Worm (Caenorhabditis elegans) whole organism, young adult: ENCODE data around the gene toc-1.
A peak's percentile ranks its signal among the peaks of the same experiment; 100 is the strongest.

ENCODE experiments used
- B0019.2 ChIP-seq: fragments of 200-800 bp; sonication (Bioruptor generic); conservative IDR thresholded peaks from 2 replicates; pipeline ENCODE4 v1.3.6; 2022; ENCODE audit warnings: missing genetic modification reagents, missing genetic modification characterization, missing compliant biosample characterization
- B0035.1 ChIP-seq: sonication (generic microtip); optimal IDR thresholded peaks from 2 replicates; lab custom pipeline; 2016; ENCODE audit warnings: missing genetic modification characterization, mild to moderate bottlenecking, missing compliant biosample characterization, missing genotype, missing genetic modification reagents
- B0261.1 ChIP-seq: sonication (generic microtip); optimal IDR thresholded peaks from 2 replicates; lab custom pipeline; 2016; ENCODE audit warnings: mild to moderate bottlenecking, missing genetic modification characterization, moderate library complexity, missing compliant biosample characterization
- F10E7.11 ChIP-seq: sonication (generic microtip); optimal IDR thresholded peaks from 2 replicates; lab custom pipeline; 2017; ENCODE audit warnings: mild to moderate bottlenecking, missing genetic modification characterization, moderate library complexity, missing compliant biosample characterization
- F22D6.2 ChIP-seq: sonication (generic microtip); optimal IDR thresholded peaks from 2 replicates; lab custom pipeline; 2016; ENCODE audit warnings: mild to moderate bottlenecking, missing genetic modification characterization, missing compliant biosample characterization
- F37B4.10 ChIP-seq: fragments of 200-800 bp; sonication (Bioruptor generic); IDR thresholded peaks from 2 replicates; pipeline ENCODE4 v1.3.6; 2022; ENCODE audit warnings: missing genetic modification characterization, missing compliant biosample characterization
- F49E8.2 ChIP-seq: sonication (generic microtip); optimal IDR thresholded peaks from 3 replicates; lab custom pipeline; 2017; ENCODE audit warnings: missing genetic modification characterization, mild to moderate bottlenecking, missing compliant biosample characterization, antibody characterized with exemption, moderate library complexity; ENCODE audit not compliant: insufficient read depth
- F52B5.7 ChIP-seq: sonication (generic microtip); optimal IDR thresholded peaks from 2 replicates; lab custom pipeline; 2016; ENCODE audit warnings: mild to moderate bottlenecking, missing genetic modification characterization, missing compliant biosample characterization
- F55B11.4 ChIP-seq: sonication (generic microtip); optimal IDR thresholded peaks from 2 replicates; lab custom pipeline; 2016; ENCODE audit warnings: missing compliant biosample characterization, missing genetic modification characterization, borderline replicate concordance; ENCODE audit not compliant: insufficient read depth
- Y79H2A.3 ChIP-seq: fragments of 200-800 bp; sonication (Bioruptor generic); conservative IDR thresholded peaks from 2 replicates; pipeline ENCODE4 v1.3.6; 2022; ENCODE audit warnings: missing genetic modification reagents, missing genetic modification characterization, missing compliant biosample characterization
- ama-1 ChIP-seq, 3 experiments: fragments of 150-350 bp in 1 of 3; sonication (generic microtip) in 2 of 3; optimal IDR thresholded peaks; 2 replicates each; lab custom pipeline; 2014 to 2018; ENCODE audit warnings: missing biosample characterization in 2 of 3, missing genetic modification characterization in 2 of 3, missing genetic modification reagents in 2 of 3
- aptf-3 ChIP-seq: fragments of 200-800 bp; sonication (Bioruptor generic); IDR thresholded peaks from 2 replicates; pipeline ENCODE4 v1.3.6; 2022; ENCODE audit warnings: missing genetic modification characterization, missing compliant biosample characterization
- athp-1 ChIP-seq: sonication (generic microtip); optimal IDR thresholded peaks from 2 replicates; lab custom pipeline; 2017; ENCODE audit warnings: mild to moderate bottlenecking, missing genetic modification characterization, missing compliant biosample characterization
- attf-6 ChIP-seq: fragments of 200-800 bp; sonication (Bioruptor generic); IDR thresholded peaks from 2 replicates; pipeline ENCODE4 v1.3.6; 2022; ENCODE audit warnings: missing genetic modification reagents, missing genetic modification characterization, missing compliant biosample characterization
- ccch-3 ChIP-seq: fragments of 200-800 bp; sonication (Bioruptor generic); optimal IDR thresholded peaks from 2 replicates; lab custom pipeline; 2018; ENCODE audit warnings: mild to moderate bottlenecking, missing genetic modification characterization, missing compliant biosample characterization
- cebp-1 ChIP-seq, 2 experiments: fragments of 200-800 bp in 1 of 2; sonication (Bioruptor generic) in 1 of 2; sonication (generic microtip) in 1 of 2; IDR thresholded peaks in 1 of 2; optimal IDR thresholded peaks in 1 of 2; 2 replicates each; pipeline versions ENCODE4 v1.3.6 to Lab custom; 2017 to 2022; ENCODE audit warnings: missing compliant biosample characterization in 2 of 2, missing genetic modification characterization in 2 of 2, mild to moderate bottlenecking in 1 of 2, missing genetic modification reagents in 1 of 2, moderate library complexity in 1 of 2
- cebp-2 ChIP-seq: fragments of 200-800 bp; sonication (Bioruptor generic); IDR thresholded peaks from 2 replicates; pipeline ENCODE4 v1.3.6; 2022; ENCODE audit warnings: missing genetic modification characterization, missing compliant biosample characterization
- ceh-100 ChIP-seq: fragments of 200-800 bp; sonication (Bioruptor generic); IDR thresholded peaks from 2 replicates; pipeline ENCODE4 v1.3.6; 2022; ENCODE audit warnings: missing genetic modification reagents, missing genetic modification characterization, missing compliant biosample characterization
- ceh-40 ChIP-seq: fragments of 200-800 bp; sonication (Bioruptor generic); IDR thresholded peaks from 2 replicates; pipeline ENCODE4 v1.3.6; 2022; ENCODE audit warnings: missing genetic modification characterization, missing compliant biosample characterization
- gei-17 ChIP-seq: fragments of 200-800 bp; sonication (Bioruptor generic); optimal IDR thresholded peaks from 2 replicates; lab custom pipeline; 2018; ENCODE audit warnings: mild to moderate bottlenecking, missing genetic modification characterization, missing compliant biosample characterization
- hmg-1.2 ChIP-seq: fragments of 200-800 bp; sonication (Bioruptor generic); IDR thresholded peaks from 2 replicates; pipeline ENCODE4 v1.3.6; 2022; ENCODE audit warnings: missing genetic modification reagents, missing genetic modification characterization, missing compliant biosample characterization
- let-607 ChIP-seq, 2 experiments: fragments of 200-800 bp in 1 of 2; sonication (Bioruptor generic) in 1 of 2; sonication (generic microtip) in 1 of 2; optimal IDR thresholded peaks; 2 replicates each; lab custom pipeline; 2016 to 2018; ENCODE audit warnings: mild to moderate bottlenecking in 2 of 2, missing compliant biosample characterization in 2 of 2, missing genetic modification characterization in 2 of 2, moderate library complexity in 2 of 2, missing genotype in 1 of 2
- lin-26 ChIP-seq: fragments of 200-800 bp; sonication (Bioruptor generic); IDR thresholded peaks from 2 replicates; pipeline ENCODE4 v1.3.6; 2022; ENCODE audit warnings: missing genetic modification reagents, missing genetic modification characterization, missing compliant biosample characterization
- lin-35 ChIP-seq, 3 experiments: fragments of 150-350 bp in 2 of 3; sonication (generic microtip) in 1 of 3; optimal IDR thresholded peaks; 2 replicates each; lab custom pipeline; 2014 to 2018; ENCODE audit warnings: missing biosample characterization in 3 of 3, missing genetic modification characterization in 3 of 3, missing genetic modification reagents in 3 of 3
- lin-40 ChIP-seq: sonication (generic microtip); optimal IDR thresholded peaks from 2 replicates; lab custom pipeline; 2016; ENCODE audit warnings: missing genetic modification characterization, mild to moderate bottlenecking, missing compliant biosample characterization, missing genotype, missing genetic modification reagents
- lin-54 ChIP-seq: fragments of 200-800 bp; sonication (Bioruptor generic); optimal IDR thresholded peaks from 2 replicates; lab custom pipeline; 2018; ENCODE audit warnings: mild to moderate bottlenecking, missing genetic modification characterization, missing compliant biosample characterization
- lsl-1 ChIP-seq: fragments of 200-800 bp; sonication (Bioruptor generic); optimal IDR thresholded peaks from 2 replicates; lab custom pipeline; 2018; ENCODE audit warnings: mild to moderate bottlenecking, missing genetic modification characterization, moderate library complexity, missing compliant biosample characterization
- madf-3 ChIP-seq: fragments of 200-800 bp; sonication (Bioruptor generic); IDR thresholded peaks from 2 replicates; pipeline ENCODE4 v1.3.6; 2022; ENCODE audit warnings: missing genetic modification reagents, missing genetic modification characterization, missing compliant biosample characterization
- madf-6 ChIP-seq: fragments of 200-800 bp; sonication (Bioruptor generic); IDR thresholded peaks from 2 replicates; pipeline ENCODE4 v1.3.6; 2022; ENCODE audit warnings: missing genetic modification reagents, missing genetic modification characterization, missing compliant biosample characterization
- mcd-1 ChIP-seq: fragments of 200-800 bp; sonication (Bioruptor generic); IDR thresholded peaks from 2 replicates; pipeline ENCODE4 v1.3.6; 2022; ENCODE audit warnings: missing genetic modification reagents, missing genetic modification characterization, missing compliant biosample characterization
- mel-28 ChIP-seq: sonication (generic microtip); optimal IDR thresholded peaks from 2 replicates; lab custom pipeline; 2016; ENCODE audit warnings: borderline replicate concordance, mild to moderate bottlenecking, missing genetic modification characterization, missing compliant biosample characterization
- nhr-27 ChIP-seq: fragments of 200-800 bp; sonication (Bioruptor generic); optimal IDR thresholded peaks from 2 replicates; lab custom pipeline; 2018; ENCODE audit warnings: mild to moderate bottlenecking, missing genetic modification characterization, moderate library complexity, missing compliant biosample characterization
- nhr-80 ChIP-seq: sonication (generic microtip); optimal IDR thresholded peaks from 2 replicates; lab custom pipeline; 2016; ENCODE audit warnings: missing genetic modification characterization, missing compliant biosample characterization
- rcor-1 ChIP-seq: fragments of 200-800 bp; sonication (Bioruptor generic); IDR thresholded peaks from 2 replicates; pipeline ENCODE4 v1.3.6; 2022; ENCODE audit warnings: missing genetic modification reagents, missing genetic modification characterization, missing compliant biosample characterization
- repo-1 ChIP-seq: sonication (generic microtip); optimal IDR thresholded peaks from 2 replicates; lab custom pipeline; 2017; ENCODE audit warnings: mild to moderate bottlenecking, missing genetic modification characterization, missing compliant biosample characterization
- sea-2 ChIP-seq: fragments of 200-800 bp; sonication (Bioruptor generic); IDR thresholded peaks from 2 replicates; pipeline ENCODE4 v1.3.6; 2022; ENCODE audit warnings: missing genetic modification characterization, missing compliant biosample characterization
- snpc-1.1 ChIP-seq: sonication (generic microtip); optimal IDR thresholded peaks from 2 replicates; lab custom pipeline; 2017; ENCODE audit warnings: missing genetic modification characterization, mild to moderate bottlenecking, missing compliant biosample characterization, antibody characterized with exemption, moderate library complexity, missing genotype, missing genetic modification reagents; ENCODE audit not compliant: insufficient read depth
- snpc-3.4 ChIP-seq: sonication (generic microtip); optimal IDR thresholded peaks from 2 replicates; lab custom pipeline; 2017; ENCODE audit warnings: missing genetic modification characterization, mild to moderate bottlenecking, missing compliant biosample characterization, antibody characterized with exemption, moderate library complexity, missing genotype, missing genetic modification reagents
- snpc-4 ChIP-seq, 5 experiments: fragments of 150-350 bp in 1 of 5; sonication (generic microtip) in 4 of 5; optimal IDR thresholded peaks; 2 replicates each; lab custom pipeline; 2014 to 2018; ENCODE audit warnings: missing genetic modification characterization in 5 of 5, missing biosample characterization in 3 of 5, antibody characterized with exemption in 2 of 5, mild to moderate bottlenecking in 2 of 5, missing compliant biosample characterization in 2 of 5, missing genotype in 2 of 5, moderate library complexity in 2 of 5, missing genetic modification reagents in 1 of 5
- tbp1 ChIP-seq: fragments of 200-800 bp; sonication (Bioruptor generic); optimal IDR thresholded peaks from 2 replicates; lab custom pipeline; 2018; ENCODE audit warnings: mild to moderate bottlenecking, missing genetic modification characterization, missing compliant biosample characterization
- tlf-1 ChIP-seq: fragments of 200-800 bp; sonication (Bioruptor generic); optimal IDR thresholded peaks from 2 replicates; lab custom pipeline; 2018; ENCODE audit warnings: mild to moderate bottlenecking, missing genetic modification characterization, missing compliant biosample characterization
- unc-130 ChIP-seq: sonication (generic microtip); optimal IDR thresholded peaks from 2 replicates; lab custom pipeline; 2016; ENCODE audit warnings: missing genetic modification reagents, missing genetic modification characterization, missing compliant biosample characterization
- ztf-18 ChIP-seq: sonication (generic microtip); optimal IDR thresholded peaks from 2 replicates; lab custom pipeline; 2016; ENCODE audit warnings: missing genotype, mild to moderate bottlenecking, missing genetic modification characterization, missing compliant biosample characterization
- ztf-26 ChIP-seq: sonication (generic microtip); optimal IDR thresholded peaks from 2 replicates; lab custom pipeline; 2017; ENCODE audit warnings: missing genetic modification characterization, missing compliant biosample characterization
- ztf-3 ChIP-seq: fragments of 200-800 bp; sonication (Bioruptor generic); optimal IDR thresholded peaks from 2 replicates; lab custom pipeline; 2018; ENCODE audit warnings: mild to moderate bottlenecking, missing genetic modification characterization, missing compliant biosample characterization

The toc-1 gene

DNA sequence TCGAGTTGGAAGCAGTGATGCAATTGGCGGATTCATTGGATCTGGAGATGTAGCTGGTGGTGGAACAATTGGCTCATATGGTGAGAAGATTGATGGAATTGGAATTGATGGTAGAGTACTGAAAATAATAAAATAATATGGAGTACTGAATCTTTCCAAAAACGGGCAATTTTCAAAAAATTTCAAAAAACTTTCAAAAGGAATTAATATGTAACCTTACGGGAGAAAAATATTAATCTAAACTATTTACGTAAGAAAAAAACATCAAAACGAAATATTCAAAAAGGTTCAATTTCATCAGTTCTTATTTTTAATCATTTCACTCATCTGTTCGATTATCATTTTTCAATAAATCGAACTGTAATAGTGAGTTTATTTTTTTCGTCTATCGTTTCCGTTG, 5.2 kb upstream of the toc-1 start, which contains the start of gene ZC395.4:
Gene ZC395.4, plus strand, starts transcription at position 301 of the 400 bp plus-strand sequence.
- TF ChIP-seq lin-40 (tag; lab: Kevin White, UChicago) (no peak), lsl-1 (GFP tag; lab: Kevin White, UChicago) (no peak), ccch-3 (GFP tag; lab: Kevin White, UChicago) (no peak), ztf-26 (tag; lab: Kevin White, UChicago) (no peak), gei-17 (GFP tag; lab: Kevin White, UChicago) (no peak), sea-2 (no peak), B0019.2 (no peak), let-607 (tag; optimal IDR thresholded peaks at IDR 0.05; lab: Kevin White, UChicago) (no peak), nhr-27 (no peak), Y79H2A.3 (GFP tag; lab: Robert Waterston, UW) (no peak), mel-28 (tag; lab: Kevin White, UChicago) (no peak), cebp-2 (GFP tag; lab: Robert Waterston, UW) (no peak), nhr-80 (tag; lab: Kevin White, UChicago) (no peak), unc-130 (GFP tag; lab: Kevin White, UChicago) (no peak), ztf-18 (tag; lab: Kevin White, UChicago) (no peak), F55B11.4 (no peak), snpc-3.4 (tag; lab: Kevin White, UChicago) (no peak)

DNA sequence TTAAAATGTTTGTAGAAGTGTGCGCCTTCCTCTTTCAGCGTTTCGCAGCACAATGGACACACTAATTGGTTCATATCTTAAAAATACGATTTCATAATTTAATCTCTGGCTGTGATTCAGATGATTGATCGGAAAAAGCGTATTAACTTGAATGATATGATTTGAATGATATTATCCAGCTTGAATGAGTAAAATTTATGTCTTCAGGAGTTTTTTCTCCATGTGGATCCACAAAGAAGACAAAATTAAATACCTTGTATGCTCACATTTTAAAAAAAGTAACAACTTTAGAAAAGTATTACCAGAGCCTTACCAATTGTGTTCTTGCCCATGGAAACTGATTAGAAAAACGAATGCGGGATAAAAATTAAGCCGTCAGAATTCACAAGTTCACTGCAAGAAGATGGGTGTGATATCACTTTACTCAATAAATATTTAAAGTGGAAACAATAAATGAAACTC, 1.6 kb upstream of the toc-1 start, which contains the start of gene ztf-8:
Gene ztf-8, minus strand, starts transcription at position 76 of the 462 bp plus-strand sequence.
- TF ChIP-seq repo-1 (tag; lab: Kevin White, UChicago) (peak; percentile 79), ztf-3 (no peak), F52B5.7 (peak; percentile 10), lin-54 (peak; percentile 45), ceh-40 (GFP tag; lab: Robert Waterston, UW) (no peak), F37B4.10 (GFP tag; lab: Robert Waterston, UW) (no peak), unc-130 (GFP tag; lab: Kevin White, UChicago) (peak; percentile 10), rcor-1 (GFP tag; lab: Robert Waterston, UW) (peak; percentile 38), B0261.1 (peak; percentile 2), snpc-4 (GFP tag; optimal IDR thresholded peaks at IDR 0.05; lab: Kevin White, UChicago) (no peak), snpc-4 (tag; optimal IDR thresholded peaks at IDR 0.05; lab: Kevin White, UChicago) (peak in 1 of 4 experiments; percentile 29), athp-1 (tag; lab: Kevin White, UChicago) (peak; percentile 42), F49E8.2 (peak; percentile 75), ceh-100 (GFP tag; lab: Robert Waterston, UW) (no peak), mcd-1 (GFP tag; lab: Robert Waterston, UW) (no peak), ama-1 (optimal IDR thresholded peaks at IDR 0.05; lab: Kevin White, UChicago) (peak; percentile 37), ama-1 (GFP tag; optimal IDR thresholded peaks at IDR 0.05; lab: Kevin White, UChicago) (peak in 1 of 2 experiments; percentile 5), attf-6 (GFP tag; lab: Robert Waterston, UW) (0 out of 2 replicates have a peak, but pooled peaks have one; percentile 47), B0035.1 (tag; lab: Kevin White, UChicago) (no peak), snpc-1.1 (peak; percentile 54), cebp-1 (GFP tag; IDR thresholded peaks at IDR 0.05; lab: Robert Waterston, UW) (no peak), cebp-1 (tag; optimal IDR thresholded peaks at IDR 0.05; lab: Kevin White, UChicago) (peak; percentile 38), hmg-1.2 (peak; percentile 18; the same call in 1 of the 2 replicates), tbp1 (GFP tag; lab: Kevin White, UChicago) (peak; percentile 13), aptf-3 (GFP tag; lab: Robert Waterston, UW) (0 out of 2 replicates have a peak, but pooled peaks have one; percentile 22), tlf-1 (GFP tag; lab: Kevin White, UChicago) (peak; percentile 29), madf-6 (GFP tag; lab: Robert Waterston, UW) (peak; percentile 65), F22D6.2 (no peak), madf-3 (0 out of 2 replicates have a peak, but pooled peaks have one; percentile 51), ztf-26 (tag; lab: Kevin White, UChicago) (peak; percentile 12), lin-26 (no peak), lin-35 (GFP tag; optimal IDR thresholded peaks at IDR 0.05; lab: Kevin White, UChicago) (peak in 1 of 3 experiments; percentile 22), F10E7.11 (tag; lab: Kevin White, UChicago) (no peak)
